Fruit fly (Drosophila melanogaster) whole organism, wandering third instar larva: Measurements from ENCODE around the gene CG13887.
A peak's percentile ranks its signal among the peaks of the same experiment; 100 is the strongest.

ENCODE experiments used
- Abd-B ChIP-seq: fragments of >200 bp; optimal IDR thresholded peaks from 2 replicates; lab custom pipeline; 2017; ENCODE audit warnings: missing biosample characterization, missing genetic modification characterization
- CG32264 ChIP-seq: fragments of 200-800 bp; sonication (Bioruptor generic); optimal IDR thresholded peaks from 2 replicates; lab custom pipeline; 2016; ENCODE audit warnings: missing biosample characterization, missing genetic modification characterization
- CG9705 ChIP-seq: fragments of 200-800 bp; sonication (Bioruptor generic); optimal IDR thresholded peaks from 2 replicates; lab custom pipeline; 2018; ENCODE audit warnings: missing biosample characterization, mild to moderate bottlenecking, missing genetic modification characterization
- CrebA ChIP-seq: fragments of 200-800 bp; sonication (Bioruptor generic); optimal IDR thresholded peaks from 2 replicates; lab custom pipeline; 2016; ENCODE audit warnings: missing biosample characterization, mild to moderate bottlenecking, missing genetic modification characterization, borderline replicate concordance
- Dfd ChIP-seq: fragments of >200 bp; optimal IDR thresholded peaks from 2 replicates; lab custom pipeline; 2017; ENCODE audit warnings: missing biosample characterization, missing genetic modification characterization
- Dif ChIP-seq: fragments of 200-275, 200-300 bp; sonication (Bioruptor generic); optimal IDR thresholded peaks from 2 replicates; lab custom pipeline; 2018; ENCODE audit warnings: missing biosample characterization, missing genetic modification characterization; ENCODE audit not compliant: partially characterized antibody
- GATAd ChIP-seq: sonication (Bioruptor generic); optimal IDR thresholded peaks from 2 replicates; lab custom pipeline; 2016; ENCODE audit warnings: missing biosample characterization, missing genetic modification characterization
- HLH106 ChIP-seq: fragments of 200-800 bp; optimal IDR thresholded peaks from 3 replicates; lab custom pipeline; 2019; ENCODE audit warnings: missing biosample characterization, mild to moderate bottlenecking, missing genetic modification characterization, moderate library complexity
- Hnf4 ChIP-seq: fragments of 200-800 bp; sonication (Bioruptor generic); optimal IDR thresholded peaks from 2 replicates; lab custom pipeline; 2016; ENCODE audit warnings: missing biosample characterization, mild to moderate bottlenecking, missing genetic modification characterization
- Hr78 ChIP-seq: fragments of >200 bp; optimal IDR thresholded peaks from 2 replicates; lab custom pipeline; 2017; ENCODE audit warnings: missing biosample characterization, missing genetic modification characterization
- Hr83 ChIP-seq: fragments of 200-300 bp; sonication (Bioruptor generic); optimal IDR thresholded peaks from 2 replicates; lab custom pipeline; 2016; ENCODE audit warnings: missing biosample characterization, mild to moderate bottlenecking, missing genetic modification characterization, moderate library complexity; ENCODE audit not compliant: poor library complexity, severe bottlenecking
- Jra ChIP-seq: sonication (Bioruptor generic); optimal IDR thresholded peaks from 2 replicates; lab custom pipeline; 2016; ENCODE audit warnings: missing biosample characterization, missing genetic modification characterization
- Mio ChIP-seq: sonication (Bioruptor generic); optimal IDR thresholded peaks from 2 replicates; lab custom pipeline; 2016; ENCODE audit warnings: missing biosample characterization, missing genetic modification characterization
- Myc ChIP-seq: fragments of >200 bp; optimal IDR thresholded peaks from 2 replicates; lab custom pipeline; 2017
- N ChIP-seq: fragments of >200 bp; optimal IDR thresholded peaks from 2 replicates; lab custom pipeline; 2018; ENCODE audit warnings: missing biosample characterization, missing external identifiers, missing genetic modification characterization
- OdsH ChIP-seq: fragments of 200-800 bp; sonication (Bioruptor generic); optimal IDR thresholded peaks from 2 replicates; lab custom pipeline; 2016; ENCODE audit warnings: missing biosample characterization, mild to moderate bottlenecking, missing genetic modification characterization
- Rel ChIP-seq, 2 experiments: fragments of 200-800 bp; sonication (Bioruptor generic) in 1 of 2; optimal IDR thresholded peaks; 2 replicates in 1 of 2; 3 replicates in 1 of 2; lab custom pipeline; 2016 to 2019; ENCODE audit warnings: mild to moderate bottlenecking in 2 of 2, missing biosample characterization in 2 of 2, missing genetic modification characterization in 2 of 2, moderate library complexity in 1 of 2
- Sp1 ChIP-seq: fragments of 200-800 bp; sonication (Bioruptor generic); optimal IDR thresholded peaks from 3 replicates; lab custom pipeline; 2019; ENCODE audit warnings: missing biosample characterization, mild to moderate bottlenecking, missing genetic modification characterization, moderate library complexity
- Vsx2 ChIP-seq: fragments of 200-300, 225-300 bp; sonication (Bioruptor generic); optimal IDR thresholded peaks from 2 replicates; lab custom pipeline; 2018; ENCODE audit warnings: missing biosample characterization, missing genetic modification characterization; ENCODE audit not compliant: partially characterized antibody
- br ChIP-seq: fragments of 200-800 bp; sonication (Bioruptor generic); optimal IDR thresholded peaks from 2 replicates; lab custom pipeline; 2016; ENCODE audit warnings: missing biosample characterization, missing genetic modification characterization
- brk ChIP-seq: fragments of 200-800 bp; sonication (Bioruptor generic); optimal IDR thresholded peaks from 2 replicates; lab custom pipeline; 2016; ENCODE audit warnings: missing biosample characterization, mild to moderate bottlenecking, missing genetic modification characterization
- dl ChIP-seq, 2 experiments: fragments of 175-275, 200-275 bp in 1 of 2; fragments of 200-275 bp in 1 of 2; sonication (Bioruptor generic); optimal IDR thresholded peaks; lab custom pipeline; 2018; ENCODE audit warnings: mild to moderate bottlenecking in 2 of 2, missing biosample characterization in 2 of 2, missing genetic modification characterization in 2 of 2, moderate library complexity in 2 of 2; ENCODE audit not compliant: partially characterized antibody in 2 of 2, insufficient read depth in 1 of 2
- dmrt93B ChIP-seq: fragments of 200-800 bp; sonication (Bioruptor generic); optimal IDR thresholded peaks from 2 replicates; lab custom pipeline; 2018; ENCODE audit warnings: missing biosample characterization, mild to moderate bottlenecking, missing genetic modification characterization
- dsf ChIP-seq: sonication (Bioruptor generic); optimal IDR thresholded peaks from 2 replicates; lab custom pipeline; 2016; ENCODE audit warnings: missing biosample characterization, missing genetic modification characterization, borderline replicate concordance
- ey ChIP-seq: fragments of 200-800 bp; sonication (Bioruptor generic); optimal IDR thresholded peaks from 2 replicates; lab custom pipeline; 2016; ENCODE audit warnings: missing biosample characterization, missing genetic modification characterization
- foxo ChIP-seq, 2 experiments: fragments of 200-800 bp; sonication (Bioruptor generic); optimal IDR thresholded peaks; 2 replicates in 1 of 2; 3 replicates in 1 of 2; lab custom pipeline; 2016 to 2017; ENCODE audit warnings: missing biosample characterization in 2 of 2, missing genetic modification characterization in 2 of 2
- fru ChIP-seq: fragments of 200-800 bp; sonication (Bioruptor generic); optimal IDR thresholded peaks from 3 replicates; lab custom pipeline; 2016; ENCODE audit warnings: missing biosample characterization, mild to moderate bottlenecking, missing genetic modification characterization
- h ChIP-seq: fragments of 200-800 bp; sonication (Bioruptor generic); optimal IDR thresholded peaks from 3 replicates; lab custom pipeline; 2016; ENCODE audit warnings: missing biosample characterization, mild to moderate bottlenecking, missing genetic modification characterization
- jim ChIP-seq: fragments of 175-275, 200-325 bp; sonication (Bioruptor generic); optimal IDR thresholded peaks from 2 replicates; lab custom pipeline; 2016; ENCODE audit warnings: missing biosample characterization, mild to moderate bottlenecking, missing genetic modification characterization
- lola ChIP-seq: fragments of >200 bp; optimal IDR thresholded peaks from 2 replicates; lab custom pipeline; 2017; ENCODE audit warnings: missing biosample characterization, missing genetic modification characterization
- pan ChIP-seq: fragments of >200 bp; optimal IDR thresholded peaks from 2 replicates; lab custom pipeline; 2017
- psq ChIP-seq: fragments of 200-800 bp; sonication (Bioruptor generic); optimal IDR thresholded peaks from 3 replicates; lab custom pipeline; 2017; ENCODE audit warnings: missing biosample characterization, mild to moderate bottlenecking, missing genetic modification characterization, moderate library complexity
- rgr ChIP-seq: fragments of 200-800 bp; sonication (Bioruptor generic); optimal IDR thresholded peaks from 3 replicates; lab custom pipeline; 2016; ENCODE audit warnings: missing biosample characterization, mild to moderate bottlenecking, missing genetic modification characterization
- sage ChIP-seq: fragments of 200-800 bp; sonication (Bioruptor generic); optimal IDR thresholded peaks from 2 replicates; lab custom pipeline; 2016; ENCODE audit warnings: missing biosample characterization, mild to moderate bottlenecking, missing genetic modification characterization
- sv ChIP-seq: fragments of 200-800 bp; sonication (Bioruptor generic); optimal IDR thresholded peaks from 3 replicates; lab custom pipeline; 2016; ENCODE audit warnings: missing biosample characterization, missing genetic modification characterization
- tai ChIP-seq: sonication (Bioruptor generic); optimal IDR thresholded peaks from 2 replicates; lab custom pipeline; 2016; ENCODE audit warnings: missing biosample characterization, missing genetic modification characterization
- usp ChIP-seq: fragments of >200 bp; optimal IDR thresholded peaks from 2 replicates; lab custom pipeline; 2017; ENCODE audit warnings: missing biosample characterization, missing genetic modification characterization
- woc ChIP-seq: sonication (Bioruptor generic); optimal IDR thresholded peaks from 2 replicates; lab custom pipeline; 2016; ENCODE audit warnings: missing biosample characterization, mild to moderate bottlenecking, missing genetic modification characterization

The CG13887 gene

dm6 chr3L:804557-805260 is 33.0 kb upstream of the CG13887 start:
- no peak for TF ChIP-seq usp (GFP tag; lab: Kevin White, UChicago)
- no peak for TF ChIP-seq Rel (GFP tag; optimal IDR thresholded peaks at IDR 0.05; lab: Kevin White, UChicago)
- no peak for TF ChIP-seq Rel (tag; optimal IDR thresholded peaks at IDR 0.05; lab: Kevin White, UChicago)
- TF ChIP-seq h, result peak; percentile 58
- TF ChIP-seq CG9705 (GFP tag; lab: Kevin White, UChicago), result no peak
- TF ChIP-seq Myc, result no peak
- TF ChIP-seq dmrt93B (GFP tag; lab: Kevin White, UChicago), result no peak
- TF ChIP-seq Jra, result no peak
- TF ChIP-seq OdsH (GFP tag; lab: Kevin White, UChicago), result peak; percentile 45
- TF ChIP-seq HLH106 (tag; lab: Kevin White, UChicago), result peak; percentile 43
- no peak for TF ChIP-seq jim (GFP tag; lab: Kevin White, UChicago)
- TF ChIP-seq pan (lab: Kevin White, UChicago), result no peak
- no peak for TF ChIP-seq Abd-B (GFP tag; lab: Kevin White, UChicago)
- TF ChIP-seq woc (GFP tag; lab: Kevin White, UChicago), result peak; percentile 24
- no peak for TF ChIP-seq Vsx2 (GFP tag; lab: Kevin White, UChicago)
- no peak for TF ChIP-seq sv (GFP tag; lab: Kevin White, UChicago)
- no peak for TF ChIP-seq GATAd (GFP tag; lab: Kevin White, UChicago)
- no peak for TF ChIP-seq Dif
- no peak for TF ChIP-seq br (GFP tag; lab: Kevin White, UChicago)
- TF ChIP-seq Hnf4, result no peak
- peak; percentile 45 for TF ChIP-seq ey (GFP tag; lab: Kevin White, UChicago)
- TF ChIP-seq Dfd (GFP tag; lab: Kevin White, UChicago), result no peak
- TF ChIP-seq sage (GFP tag; lab: Kevin White, UChicago), result no peak
- no peak for TF ChIP-seq CG32264 (GFP tag; lab: Kevin White, UChicago)
- TF ChIP-seq dl (GFP tag; optimal IDR thresholded peaks at IDR 0.05; lab: Kevin White, UChicago; ENCODE audit: insufficient read depth in 1 of 2, partially characterized antibody in 2 of 2), result no peak
- TF ChIP-seq Hr78 (GFP tag; lab: Kevin White, UChicago), result no peak
- peak in 1 of 2 experiments; percentile 61 for TF ChIP-seq foxo (GFP tag; optimal IDR thresholded peaks at IDR 0.05; lab: Kevin White, UChicago)
- no peak for TF ChIP-seq CrebA
- TF ChIP-seq tai (GFP tag; lab: Kevin White, UChicago), result no peak
- TF ChIP-seq dsf (GFP tag; lab: Kevin White, UChicago), result no peak
- TF ChIP-seq psq (GFP tag; lab: Kevin White, UChicago), result peak; percentile 18
- peak; percentile 51 for TF ChIP-seq Sp1 (GFP tag; lab: Kevin White, UChicago)
- no peak for TF ChIP-seq lola
- TF ChIP-seq brk (GFP tag; lab: Kevin White, UChicago), result no peak
- no peak for TF ChIP-seq Mio (GFP tag; lab: Kevin White, UChicago)
- TF ChIP-seq N (GFP tag; lab: Kevin White, UChicago), result no peak
- peak; percentile 49 for TF ChIP-seq rgr (GFP tag; lab: Kevin White, UChicago)
- TF ChIP-seq Hr83 (GFP tag; lab: Kevin White, UChicago), result no peak
- peak; percentile 62 for TF ChIP-seq fru (GFP tag; lab: Kevin White, UChicago)

dm6 chr3L:805642-806218 is 31.9 kb upstream of the CG13887 start:
- TF ChIP-seq Hr83 (GFP tag; lab: Kevin White, UChicago) (no peak), psq (GFP tag; lab: Kevin White, UChicago) (peak; percentile 2), h (peak; percentile 42), foxo (GFP tag; optimal IDR thresholded peaks at IDR 0.05; lab: Kevin White, UChicago) (peak in 1 of 2 experiments; percentile 55), rgr (GFP tag; lab: Kevin White, UChicago) (peak; percentile 21), sage (GFP tag; lab: Kevin White, UChicago) (no peak), HLH106 (tag; lab: Kevin White, UChicago) (peak; percentile 12), br (GFP tag; lab: Kevin White, UChicago) (no peak), CrebA (no peak), ey (GFP tag; lab: Kevin White, UChicago) (peak; percentile 39), fru (GFP tag; lab: Kevin White, UChicago) (peak; percentile 59), Hnf4 (peak; percentile 13), tai (GFP tag; lab: Kevin White, UChicago) (peak; percentile 8)
